Worm (Caenorhabditis elegans) whole organism, midembryonic: Measurements from ENCODE around the gene dgk-2.

ENCODE experiments used
- T22C8.4 ChIP-seq: fragments of 200-800 bp; sonication (Bioruptor generic); IDR thresholded peaks from 2 replicates; pipeline ENCODE4 v1.3.6; 2022; ENCODE audit warnings: missing genetic modification characterization, missing compliant biosample characterization
- cog-1 ChIP-seq: sonication (generic microtip); optimal IDR thresholded peaks from 2 replicates; lab custom pipeline; 2016; ENCODE audit warnings: missing genetic modification characterization, missing compliant biosample characterization
- flt-1 ChIP-seq: fragments of 200-800 bp; sonication (Bioruptor generic); IDR thresholded peaks from 2 replicates; pipeline ENCODE4 v1.3.6; 2022; ENCODE audit warnings: missing genetic modification characterization, missing compliant biosample characterization
- klf-2 ChIP-seq: fragments of 200-800 bp; sonication (Bioruptor generic); conservative IDR thresholded peaks from 2 replicates; pipeline ENCODE4 v1.3.6; 2022; ENCODE audit warnings: missing genetic modification reagents, missing genetic modification characterization, missing compliant biosample characterization
- med-1 ChIP-seq: sonication (generic microtip); optimal IDR thresholded peaks from 2 replicates; lab custom pipeline; 2017; ENCODE audit warnings: missing genetic modification characterization, mild to moderate bottlenecking, missing compliant biosample characterization, antibody characterized with exemption, missing genetic modification reagents; ENCODE audit not compliant: insufficient read depth
- ref-1 ChIP-seq: fragments of 200-800 bp; sonication (Bioruptor generic); conservative IDR thresholded peaks from 2 replicates; pipeline ENCODE4 v1.3.6; 2022; ENCODE audit warnings: missing genetic modification reagents, missing genetic modification characterization, missing compliant biosample characterization
- tab-1 ChIP-seq: fragments of 200-800 bp; sonication (Bioruptor generic); IDR thresholded peaks from 2 replicates; pipeline ENCODE4 v1.3.6; 2022; ENCODE audit warnings: missing genetic modification characterization, missing compliant biosample characterization
- ztf-23 ChIP-seq: fragments of 200-800 bp; sonication (Bioruptor generic); IDR thresholded peaks from 2 replicates; pipeline ENCODE4 v1.3.6; 2022; ENCODE audit warnings: missing genetic modification reagents, missing genetic modification characterization, missing compliant biosample characterization
- ztf-29 ChIP-seq: fragments of 200-800 bp; sonication (Bioruptor generic); IDR thresholded peaks from 2 replicates; pipeline ENCODE4 v1.3.6; 2022; ENCODE audit warnings: missing genetic modification reagents, missing genetic modification characterization, missing compliant biosample characterization

dgk-2 gene

DNA sequence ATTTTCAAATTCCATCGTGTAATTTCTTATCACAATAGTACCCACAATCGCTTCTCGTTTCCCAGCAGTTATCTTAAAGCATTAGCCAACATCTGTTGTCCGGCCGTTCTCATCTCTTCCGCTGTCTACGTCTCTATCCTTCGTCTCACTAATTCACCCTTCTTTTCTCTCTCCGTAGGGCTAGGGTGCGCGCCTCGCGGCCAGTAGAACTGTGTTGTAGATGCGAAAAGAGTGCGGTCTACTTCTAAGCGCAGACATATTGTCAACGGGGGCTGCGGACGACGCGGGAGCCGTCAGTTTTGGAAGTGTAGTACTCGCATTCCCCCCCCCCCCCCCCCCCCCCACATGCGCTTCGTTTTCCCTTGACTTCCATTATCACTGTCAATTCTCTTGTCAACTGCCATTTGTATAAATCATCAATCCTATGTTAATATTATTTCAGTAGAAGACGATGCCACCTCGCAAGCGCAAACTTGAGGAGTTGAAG is 9.5 kb upstream of the dgk-2 start, which contains the start of gene spr-3:
Gene spr-3, plus strand, starts transcription at position 437 of the 487 bp plus-strand sequence.
- TF ChIP-seq ref-1 (GFP tag; lab: Robert Waterston, UW) (no peak), cog-1 (tag; lab: Kevin White, UChicago) (no peak), ztf-23 (GFP tag; lab: Robert Waterston, UW) (no peak), flt-1 (GFP tag; lab: Robert Waterston, UW) (no peak), med-1 (GFP tag; lab: Kevin White, UChicago) (no peak), ztf-29 (GFP tag; lab: Robert Waterston, UW) (no peak), T22C8.4 (GFP tag; lab: Robert Waterston, UW) (no peak)

DNA sequence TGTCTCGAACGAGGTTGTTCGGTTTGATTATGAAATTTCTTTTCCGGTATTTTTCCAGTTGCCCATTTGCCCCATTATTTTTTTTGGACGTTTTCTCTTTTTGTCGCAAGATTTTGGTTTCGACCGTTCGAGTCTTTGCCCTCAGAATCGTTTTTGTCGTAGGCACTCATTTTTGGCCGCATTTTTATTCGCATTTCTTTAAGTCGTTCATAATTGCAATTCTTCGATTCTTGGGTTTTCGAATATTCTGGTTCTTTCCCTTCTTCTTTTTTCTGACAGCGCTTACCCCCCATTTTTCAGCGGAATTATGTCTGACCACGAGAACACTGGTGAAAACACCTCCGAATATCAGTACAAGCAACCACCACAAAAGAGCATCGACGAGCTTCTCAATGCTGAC is 4.0 kb upstream of the dgk-2 start, which contains the start of gene rhi-1:
Gene rhi-1, plus strand, starts transcription at position 301 of the 400 bp plus-strand sequence.
- TF ChIP-seq cog-1 (tag; lab: Kevin White, UChicago) (no peak), T22C8.4 (GFP tag; lab: Robert Waterston, UW) (no peak), med-1 (GFP tag; lab: Kevin White, UChicago) (no peak), klf-2 (GFP tag; lab: Robert Waterston, UW) (no peak), tab-1 (no peak), ztf-23 (GFP tag; lab: Robert Waterston, UW) (no peak), ref-1 (GFP tag; lab: Robert Waterston, UW) (no peak)

DNA sequence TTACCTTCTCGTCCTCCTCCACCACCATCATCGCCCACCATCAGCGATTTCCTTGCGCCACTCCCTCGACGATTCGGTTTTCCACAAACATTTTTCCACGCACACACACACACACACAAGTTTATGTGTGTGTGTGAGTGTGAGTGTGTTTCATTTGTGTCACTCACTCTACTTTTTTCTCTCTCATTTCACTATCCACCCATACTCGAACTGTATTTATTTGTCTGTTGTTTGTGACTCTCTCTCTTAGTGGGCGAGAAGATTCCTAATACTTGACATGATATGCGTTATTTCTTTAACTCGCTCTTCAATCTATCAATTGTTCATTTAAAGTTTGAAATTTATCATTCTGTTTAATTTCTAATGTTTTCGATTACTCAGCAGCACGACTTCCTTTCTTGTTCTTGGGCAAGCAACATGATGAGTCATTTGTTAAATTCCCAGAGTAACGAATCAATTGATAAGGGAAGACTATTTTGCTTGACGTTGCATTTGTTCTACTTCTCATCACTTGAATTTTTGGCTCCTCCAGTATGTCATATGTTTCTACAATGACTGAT is 3.0 kb upstream of the dgk-2 start:
- TF ChIP-seq flt-1 (GFP tag; lab: Robert Waterston, UW) (no peak), ztf-29 (GFP tag; lab: Robert Waterston, UW) (no peak), tab-1 (no peak), T22C8.4 (GFP tag; lab: Robert Waterston, UW) (no peak), cog-1 (tag; lab: Kevin White, UChicago) (no peak), ref-1 (GFP tag; lab: Robert Waterston, UW) (no peak), med-1 (GFP tag; lab: Kevin White, UChicago) (no peak), klf-2 (GFP tag; lab: Robert Waterston, UW) (no peak), ztf-23 (GFP tag; lab: Robert Waterston, UW) (no peak)

DNA sequence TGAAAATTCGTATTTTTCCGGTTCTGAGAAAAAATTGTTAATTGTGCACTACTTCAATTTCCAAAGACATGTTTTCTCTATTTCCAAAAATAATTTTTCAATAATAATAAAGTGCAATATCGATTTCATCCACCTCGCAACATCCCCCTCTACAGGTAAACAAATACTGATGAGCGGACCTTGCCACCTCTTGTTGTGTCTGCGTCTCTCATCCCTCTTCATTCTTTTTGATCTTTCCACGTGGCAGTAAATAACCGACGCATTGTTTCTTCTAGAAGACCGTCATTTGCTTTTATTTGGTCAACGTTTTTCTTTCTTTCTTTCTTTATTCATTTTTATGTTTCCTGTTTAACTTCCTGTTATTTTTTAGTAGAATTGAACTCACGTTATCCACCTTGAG is 929 bp downstream of the dgk-2 start:
- no peak for TF ChIP-seq klf-2 (GFP tag; lab: Robert Waterston, UW)
- TF ChIP-seq ztf-23 (GFP tag; lab: Robert Waterston, UW): no peak
- no peak for TF ChIP-seq ref-1 (GFP tag; lab: Robert Waterston, UW)
- TF ChIP-seq med-1 (GFP tag; lab: Kevin White, UChicago): no peak
- TF ChIP-seq tab-1: no peak
- no peak for TF ChIP-seq flt-1 (GFP tag; lab: Robert Waterston, UW)
- TF ChIP-seq ztf-29 (GFP tag; lab: Robert Waterston, UW): no peak
- TF ChIP-seq T22C8.4 (GFP tag; lab: Robert Waterston, UW): no peak
- no peak for TF ChIP-seq cog-1 (tag; lab: Kevin White, UChicago)

DNA sequence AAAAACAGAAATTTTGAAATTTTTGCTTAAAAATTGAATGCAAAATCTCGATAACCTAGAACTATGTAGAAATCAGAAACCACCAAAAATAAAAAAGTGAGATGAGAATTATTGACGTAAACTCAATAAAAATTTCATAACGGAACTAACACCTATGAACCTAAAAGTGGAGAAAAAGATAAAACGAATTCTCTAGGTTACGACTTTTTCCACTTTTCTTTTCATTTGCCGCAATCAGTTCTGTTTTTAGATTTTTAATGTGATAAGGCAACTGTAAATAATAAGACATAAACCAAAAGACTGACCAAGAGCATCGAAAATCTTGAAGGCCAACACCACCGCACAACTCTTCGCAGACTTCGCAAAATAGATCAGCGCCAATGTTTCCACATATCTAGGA is 2.1 kb downstream of the dgk-2 start:
- TF ChIP-seq ztf-29 (GFP tag; lab: Robert Waterston, UW) (no peak), ztf-23 (GFP tag; lab: Robert Waterston, UW) (no peak), klf-2 (GFP tag; lab: Robert Waterston, UW) (no peak), T22C8.4 (GFP tag; lab: Robert Waterston, UW) (no peak), med-1 (GFP tag; lab: Kevin White, UChicago) (no peak)

DNA sequence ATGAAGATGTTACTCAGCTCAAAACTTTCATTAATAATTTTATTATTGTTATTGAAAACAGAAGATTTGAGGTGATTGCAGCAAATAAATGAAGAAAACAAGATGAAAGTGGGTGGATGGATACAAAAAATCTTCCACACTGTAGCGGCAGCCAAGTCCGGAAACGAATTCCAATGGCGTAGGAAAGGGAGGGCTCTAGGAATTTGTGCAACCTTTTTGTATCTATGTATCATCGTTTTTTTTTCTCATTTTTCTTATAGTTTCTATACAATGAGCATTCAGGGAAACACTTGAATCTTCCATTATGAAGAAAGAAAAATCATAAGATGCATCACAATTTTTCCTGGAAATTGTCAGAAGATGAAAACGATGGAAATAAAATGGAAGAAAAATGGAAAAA is 3.7 kb downstream of the dgk-2 start:
- TF ChIP-seq flt-1 (GFP tag; lab: Robert Waterston, UW) (no peak), cog-1 (tag; lab: Kevin White, UChicago) (no peak), tab-1 (no peak)

DNA sequence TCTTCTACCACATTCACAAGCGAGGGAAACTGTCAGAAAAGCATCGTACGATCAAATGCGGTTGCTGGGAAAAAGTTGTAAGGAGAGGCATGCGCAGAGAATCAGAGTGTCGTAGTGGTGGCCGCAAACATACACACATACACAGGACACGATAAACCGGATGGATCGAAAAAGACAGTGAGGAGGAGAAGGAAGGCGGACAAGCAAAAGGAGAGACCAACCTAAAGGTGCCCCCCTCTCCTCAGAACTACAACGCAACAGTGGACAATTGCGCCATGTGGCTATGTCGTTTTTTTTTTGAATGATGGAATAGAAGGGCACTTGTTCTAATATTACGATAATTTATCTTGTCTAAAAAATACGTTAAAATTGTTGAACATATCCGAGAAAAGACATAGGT is 5.7 kb downstream of the dgk-2 start:
- TF ChIP-seq T22C8.4 (GFP tag; lab: Robert Waterston, UW): no peak
- no peak for TF ChIP-seq med-1 (GFP tag; lab: Kevin White, UChicago)
- no peak for TF ChIP-seq ztf-29 (GFP tag; lab: Robert Waterston, UW)
- no peak for TF ChIP-seq flt-1 (GFP tag; lab: Robert Waterston, UW)
- TF ChIP-seq cog-1 (tag; lab: Kevin White, UChicago): no peak

DNA sequence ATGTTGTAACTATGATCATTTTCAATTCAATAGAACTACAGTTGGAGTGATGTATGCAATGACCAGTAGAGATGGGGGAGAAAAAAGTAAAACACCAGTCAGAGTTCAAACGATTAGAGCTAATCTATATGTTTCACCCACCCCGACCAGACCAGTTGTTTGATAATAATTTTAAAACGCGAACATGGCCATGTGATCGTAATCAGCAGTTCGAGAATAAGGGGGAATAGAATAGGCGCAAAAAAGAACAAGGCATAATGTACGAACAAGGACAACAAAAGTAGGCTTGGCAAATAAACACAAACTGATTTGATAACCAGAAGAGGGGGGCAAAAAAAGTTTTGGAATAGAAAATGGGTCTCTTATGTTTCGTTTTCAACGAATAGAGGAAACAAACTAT is 6.1 kb downstream of the dgk-2 start:
- no peak for TF ChIP-seq ztf-29 (GFP tag; lab: Robert Waterston, UW)

DNA sequence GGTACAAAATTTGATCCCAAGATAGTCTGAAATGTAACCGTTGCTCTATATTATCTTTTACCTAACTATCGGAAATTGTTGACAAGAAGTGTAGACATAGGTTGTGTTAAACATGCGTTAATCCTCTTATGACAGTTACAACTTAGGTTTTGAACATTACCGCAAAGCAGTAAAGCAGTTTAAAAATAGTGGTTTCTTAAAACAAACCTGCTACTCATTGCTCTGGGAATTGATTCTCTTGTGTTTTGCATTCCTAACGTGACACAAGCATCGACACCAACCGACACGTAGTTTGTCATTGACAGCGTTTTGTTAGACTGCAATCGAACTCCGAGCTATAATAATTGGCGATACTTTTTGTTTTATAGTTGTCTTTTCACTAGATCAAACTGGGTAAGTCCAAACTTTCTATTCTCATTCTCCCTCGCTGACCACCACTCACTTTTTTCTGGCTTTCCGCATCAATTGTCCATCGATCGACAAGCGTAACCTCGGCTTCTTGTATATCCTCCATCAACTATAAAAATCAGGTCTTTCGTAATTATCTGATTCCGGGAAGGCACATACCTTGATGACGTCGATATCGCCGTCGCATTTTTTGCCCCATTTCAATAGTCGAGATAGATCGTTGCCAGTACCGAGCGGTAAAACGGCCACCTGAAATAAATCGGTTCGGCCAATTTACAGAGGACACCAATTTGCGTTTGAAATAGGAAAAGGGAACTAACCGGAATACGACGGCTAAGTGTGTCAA is 8.2 kb downstream of the dgk-2 start:
- no peak for TF ChIP-seq cog-1 (tag; lab: Kevin White, UChicago)
- TF ChIP-seq T22C8.4 (GFP tag; lab: Robert Waterston, UW): no peak
- no peak for TF ChIP-seq med-1 (GFP tag; lab: Kevin White, UChicago)
- no peak for TF ChIP-seq klf-2 (GFP tag; lab: Robert Waterston, UW)
- TF ChIP-seq flt-1 (GFP tag; lab: Robert Waterston, UW): no peak
- no peak for TF ChIP-seq ref-1 (GFP tag; lab: Robert Waterston, UW)
- TF ChIP-seq ztf-29 (GFP tag; lab: Robert Waterston, UW): no peak
- no peak for TF ChIP-seq tab-1
- TF ChIP-seq ztf-23 (GFP tag; lab: Robert Waterston, UW): no peak
